Worm (Caenorhabditis elegans) whole organism, mixed stage, embryonic: ENCODE measurements around the gene fbxa-73.
A peak's percentile ranks its signal among the peaks of the same experiment; 100 is the strongest.

Experiments used
- M03D4.4 ChIP-seq: sonication (generic microtip); optimal IDR thresholded peaks from 2 replicates; lab custom pipeline; 2017; ENCODE audit warnings: mild to moderate bottlenecking, missing genetic modification characterization, missing compliant biosample characterization
- bed-3 ChIP-seq: fragments of 200-800 bp; sonication (Bioruptor generic); optimal IDR thresholded peaks from 3 replicates; lab custom pipeline; 2018; ENCODE audit warnings: mild to moderate bottlenecking, missing genetic modification characterization, moderate library complexity, missing compliant biosample characterization
- blmp-1 ChIP-seq: fragments of 150-350 bp; optimal IDR thresholded peaks from 2 replicates; lab custom pipeline; 2014; ENCODE audit warnings: missing biosample characterization, missing genetic modification characterization
- ceh-39 ChIP-seq: fragments of 150-350 bp; optimal IDR thresholded peaks from 2 replicates; lab custom pipeline; 2014; ENCODE audit warnings: missing biosample characterization, missing genetic modification characterization
- ceh-83 ChIP-seq: fragments of 200-800 bp; sonication (Bioruptor generic); optimal IDR thresholded peaks from 2 replicates; lab custom pipeline; 2018; ENCODE audit warnings: mild to moderate bottlenecking, missing genetic modification characterization, missing compliant biosample characterization
- ces-1 ChIP-seq: fragments of 150-350 bp; optimal IDR thresholded peaks from 2 replicates; lab custom pipeline; 2014; ENCODE audit warnings: missing biosample characterization, missing genetic modification reagents, missing genetic modification characterization
- cnd-1 ChIP-seq: fragments of 200-800 bp; sonication (Bioruptor generic); optimal IDR thresholded peaks from 2 replicates; lab custom pipeline; 2018; ENCODE audit warnings: mild to moderate bottlenecking, missing genetic modification characterization, missing compliant biosample characterization
- elt-1 ChIP-seq: sonication (generic microtip); optimal IDR thresholded peaks from 2 replicates; lab custom pipeline; 2017; ENCODE audit warnings: missing genetic modification characterization, mild to moderate bottlenecking, missing compliant biosample characterization, antibody characterized with exemption, moderate library complexity, borderline replicate concordance; ENCODE audit not compliant: insufficient read depth
- elt-3 ChIP-seq: fragments of 150-350 bp; optimal IDR thresholded peaks from 2 replicates; lab custom pipeline; 2014; ENCODE audit warnings: missing biosample characterization, missing genetic modification characterization
- flh-1 ChIP-seq: fragments of 200-800 bp; sonication (Bioruptor generic); optimal IDR thresholded peaks from 2 replicates; lab custom pipeline; 2018; ENCODE audit warnings: mild to moderate bottlenecking, missing genetic modification characterization, moderate library complexity, missing compliant biosample characterization
- ham-2 ChIP-seq: fragments of 200-800 bp; sonication (Bioruptor generic); optimal IDR thresholded peaks from 2 replicates; lab custom pipeline; 2018; ENCODE audit warnings: mild to moderate bottlenecking, missing genetic modification characterization, missing compliant biosample characterization
- hlh-1 ChIP-seq: fragments of 150-350 bp; optimal IDR thresholded peaks from 2 replicates; lab custom pipeline; 2014; ENCODE audit warnings: missing biosample characterization, missing genetic modification reagents, missing genetic modification characterization
- lin-13 ChIP-seq: fragments of 150-350 bp; optimal IDR thresholded peaks from 2 replicates; lab custom pipeline; 2014; ENCODE audit warnings: missing biosample characterization, missing genetic modification characterization
- lin-32 ChIP-seq: fragments of 200-800 bp; sonication (Bioruptor generic); optimal IDR thresholded peaks from 2 replicates; lab custom pipeline; 2018; ENCODE audit warnings: mild to moderate bottlenecking, missing genetic modification characterization, missing compliant biosample characterization
- lsy-2 ChIP-seq: fragments of 150-350 bp; optimal IDR thresholded peaks from 2 replicates; lab custom pipeline; 2014; ENCODE audit warnings: missing biosample characterization, missing genetic modification characterization
- mab-5 ChIP-seq: fragments of 150-350 bp; optimal IDR thresholded peaks from 2 replicates; lab custom pipeline; 2014; ENCODE audit warnings: missing biosample characterization, missing genetic modification characterization
- mep-1 ChIP-seq: fragments of 150-350 bp; optimal IDR thresholded peaks from 2 replicates; lab custom pipeline; 2017; ENCODE audit warnings: missing biosample characterization, missing genetic modification reagents, missing genetic modification characterization, inconsistent platforms
- mls-2 ChIP-seq: sonication (generic microtip); optimal IDR thresholded peaks from 2 replicates; lab custom pipeline; 2016; ENCODE audit warnings: mild to moderate bottlenecking, missing genetic modification characterization, moderate library complexity, missing compliant biosample characterization
- nhr-12 ChIP-seq: fragments of 150-350 bp; optimal IDR thresholded peaks from 2 replicates; lab custom pipeline; 2014; ENCODE audit warnings: missing biosample characterization, missing genetic modification characterization
- nhr-2 ChIP-seq: fragments of 150-350 bp; optimal IDR thresholded peaks from 2 replicates; lab custom pipeline; 2014; ENCODE audit warnings: missing biosample characterization, missing genetic modification characterization
- nhr-28 ChIP-seq: fragments of 150-350 bp; optimal IDR thresholded peaks from 2 replicates; lab custom pipeline; 2014; ENCODE audit warnings: missing biosample characterization, missing genetic modification characterization
- nhr-76 ChIP-seq: sonication (generic microtip); optimal IDR thresholded peaks from 2 replicates; lab custom pipeline; 2017; ENCODE audit warnings: missing biosample characterization, missing genetic modification characterization
- pha-4 ChIP-seq: fragments of 150-350 bp; optimal IDR thresholded peaks from 2 replicates; lab custom pipeline; 2018; ENCODE audit warnings: missing biosample characterization, missing genetic modification reagents, missing genetic modification characterization
- sem-2 ChIP-seq: fragments of 200-800 bp; sonication (Bioruptor generic); optimal IDR thresholded peaks from 2 replicates; lab custom pipeline; 2018; ENCODE audit warnings: mild to moderate bottlenecking, missing genetic modification characterization, missing compliant biosample characterization
- sptf-1 ChIP-seq: sonication (generic microtip); optimal IDR thresholded peaks from 2 replicates; lab custom pipeline; 2017; ENCODE audit warnings: mild to moderate bottlenecking, missing genetic modification characterization, moderate library complexity, missing compliant biosample characterization
- tbx-8 ChIP-seq: fragments of 200-800 bp; sonication (Bioruptor generic); optimal IDR thresholded peaks from 2 replicates; lab custom pipeline; 2018; ENCODE audit warnings: mild to moderate bottlenecking, missing genetic modification characterization, moderate library complexity, missing compliant biosample characterization
- unc-120 ChIP-seq: sonication (generic microtip); optimal IDR thresholded peaks from 2 replicates; lab custom pipeline; 2017; ENCODE audit warnings: missing genetic modification characterization, missing compliant biosample characterization; ENCODE audit not compliant: poor library complexity, severe bottlenecking
- unc-39 ChIP-seq: fragments of 150-350 bp; optimal IDR thresholded peaks from 2 replicates; lab custom pipeline; 2014; ENCODE audit warnings: missing biosample characterization, missing genetic modification characterization
- unc-62 ChIP-seq: fragments of 150-350 bp; optimal IDR thresholded peaks from 2 replicates; lab custom pipeline; 2014; ENCODE audit warnings: missing biosample characterization, missing genetic modification reagents, missing genetic modification characterization
- zip-8 ChIP-seq: fragments of 150-350 bp; optimal IDR thresholded peaks from 2 replicates; lab custom pipeline; 2014; ENCODE audit warnings: missing biosample characterization, missing genetic modification characterization
- ztf-11 ChIP-seq: fragments of 150-350 bp; optimal IDR thresholded peaks from 2 replicates; lab custom pipeline; 2014; ENCODE audit warnings: missing biosample characterization, missing genetic modification characterization

The fbxa-73 gene

DNA sequence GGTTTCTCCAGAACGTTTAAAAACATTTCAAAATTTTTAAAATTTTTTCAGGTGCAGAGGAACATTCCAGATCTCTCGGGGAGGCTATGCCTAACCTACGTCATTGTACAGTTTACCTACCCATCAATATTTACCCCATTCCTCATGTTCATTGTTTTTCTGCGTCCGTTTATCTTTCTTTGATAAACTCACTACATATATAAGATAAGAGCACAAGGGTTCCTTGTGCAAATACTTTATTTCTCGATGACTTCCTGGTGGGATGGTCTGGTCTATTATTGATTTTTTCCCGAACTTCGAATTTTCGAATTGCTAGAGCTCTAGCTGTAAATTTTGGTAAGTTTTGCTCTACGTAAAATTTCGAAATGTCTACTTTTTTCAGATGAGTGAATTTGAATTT lies 19.9 kb upstream of the fbxa-73 start:
- TF ChIP-seq ceh-83 (GFP tag; lab: Kevin White, UChicago) (no peak), nhr-12 (no peak), pha-4 (tag; lab: Kevin White, UChicago) (no peak), unc-120 (tag; lab: Kevin White, UChicago) (no peak)

ce11 chrIII:2234192-2234934 lies 18.9 kb upstream of the fbxa-73 start, which contains the start of gene C39B5.2:
C39B5.2 (plus strand) TSS chrIII:2234884.
- no peak for TF ChIP-seq nhr-76
- TF ChIP-seq ztf-11 (tag; lab: Kevin White, UChicago) = peak; percentile 38
- TF ChIP-seq nhr-12 = no peak
- no peak for TF ChIP-seq ceh-83 (GFP tag; lab: Kevin White, UChicago)
- TF ChIP-seq ceh-39 = peak; percentile 80
- peak; percentile 99 for TF ChIP-seq zip-8 (tag; lab: Kevin White, UChicago)
- peak; percentile 96 for TF ChIP-seq nhr-2
- TF ChIP-seq tbx-8 (GFP tag; lab: Kevin White, UChicago) = no peak
- TF ChIP-seq mls-2 (tag; lab: Kevin White, UChicago) = no peak
- no peak for TF ChIP-seq bed-3 (GFP tag; lab: Kevin White, UChicago)
- TF ChIP-seq elt-3 = no peak
- no peak for TF ChIP-seq M03D4.4 (tag; lab: Kevin White, UChicago)
- no peak for TF ChIP-seq ham-2 (GFP tag; lab: Kevin White, UChicago)
- no peak for TF ChIP-seq sem-2 (GFP tag; lab: Kevin White, UChicago)
- TF ChIP-seq mep-1 (tag; lab: Kevin White, UChicago) = peak; percentile 12
- peak; percentile 78 for TF ChIP-seq cnd-1 (tag; lab: Kevin White, UChicago)
- peak; percentile 28 for TF ChIP-seq lin-13
- no peak for TF ChIP-seq hlh-1 (tag; lab: Kevin White, UChicago)

ce11 chrIII:2239587-2240144 lies 13.6 kb upstream of the fbxa-73 start, which contains the start of gene C39B5.10:
C39B5.10 (minus strand) TSS chrIII:2239637.
- TF ChIP-seq nhr-12 = no peak
- no peak for TF ChIP-seq ham-2 (GFP tag; lab: Kevin White, UChicago)
- no peak for TF ChIP-seq ceh-39
- TF ChIP-seq elt-3 = no peak
- no peak for TF ChIP-seq nhr-2
- no peak for TF ChIP-seq lin-32
- TF ChIP-seq elt-1 (tag; lab: Kevin White, UChicago) = no peak
- TF ChIP-seq lin-13 = no peak
- TF ChIP-seq unc-120 (tag; lab: Kevin White, UChicago) = no peak
- TF ChIP-seq ztf-11 (tag; lab: Kevin White, UChicago) = no peak
- TF ChIP-seq ceh-83 (GFP tag; lab: Kevin White, UChicago) = no peak
- no peak for TF ChIP-seq mls-2 (tag; lab: Kevin White, UChicago)
- no peak for TF ChIP-seq mep-1 (tag; lab: Kevin White, UChicago)
- TF ChIP-seq, all 35 proteins: peak for 0

ce11 chrIII:2240471-2240870 lies 12.8 kb upstream of the fbxa-73 start, which contains the start of gene srz-56:
srz-56 (plus strand) TSS chrIII:2240771.
- no peak for TF ChIP-seq lsy-2
- TF ChIP-seq elt-1 (tag; lab: Kevin White, UChicago) = no peak
- no peak for TF ChIP-seq mls-2 (tag; lab: Kevin White, UChicago)
- TF ChIP-seq mab-5 (tag; lab: Kevin White, UChicago) = no peak
- no peak for TF ChIP-seq flh-1 (GFP tag; lab: Kevin White, UChicago)
- no peak for TF ChIP-seq nhr-12
- no peak for TF ChIP-seq blmp-1 (tag; lab: Kevin White, UChicago)
- no peak for TF ChIP-seq unc-39
- no peak for TF ChIP-seq nhr-28 (tag; lab: Kevin White, UChicago)
- no peak for TF ChIP-seq sptf-1 (tag; lab: Kevin White, UChicago)
- TF ChIP-seq unc-62 (GFP tag; lab: Kevin White, UChicago) = no peak
- no peak for TF ChIP-seq tbx-8 (GFP tag; lab: Kevin White, UChicago)
- TF ChIP-seq sem-2 (GFP tag; lab: Kevin White, UChicago) = no peak
- TF ChIP-seq nhr-2 = no peak
- no peak for TF ChIP-seq zip-8 (tag; lab: Kevin White, UChicago)
- no peak for TF ChIP-seq cnd-1 (tag; lab: Kevin White, UChicago)
- no peak for TF ChIP-seq lin-32
- no peak for TF ChIP-seq ces-1 (GFP tag; lab: Kevin White, UChicago)
